Fruit fly (Drosophila melanogaster): ENCODE data around the gene Timp.

Gene Timp

dm6 chr3R:10161163-10161562, 51.6 kb downstream of the Timp start, which contains the start of gene CG6254 (continued):
- TF ChIP-seq D (optimal IDR thresholded peaks at IDR 0.05) = no peak
- TF ChIP-seq D (GFP tag; optimal IDR thresholded peaks at IDR 0.05) = no peak
- TF ChIP-seq CG2199 (GFP tag; IDR thresholded peaks at IDR 0.05) = peak; percentile 55; the same call in 1 of the 3 replicates
- no peak for TF ChIP-seq run (tag; optimal IDR thresholded peaks at IDR 0.05)
- no peak for TF ChIP-seq CG10147 (GFP tag; optimal IDR thresholded peaks at IDR 0.05)
- TF ChIP-seq repo (GFP tag; optimal IDR thresholded peaks at IDR 0.05) = peak; percentile 33
- TF ChIP-seq yki (optimal IDR thresholded peaks at IDR 0.05) = no peak
- no peak for TF ChIP-seq CG8281 (tag; optimal IDR thresholded peaks at IDR 0.05)
- TF ChIP-seq CG32767 (GFP tag; IDR thresholded peaks at IDR 0.05) = no peak
- no peak for TF ChIP-seq CG10209 (GFP tag; optimal IDR thresholded peaks at IDR 0.05)
- no peak for TF ChIP-seq CG3726 (GFP tag; IDR thresholded peaks at IDR 0.05)
- TF ChIP-seq Dip3 (GFP tag; optimal IDR thresholded peaks at IDR 0.05) = peak; percentile 24
- TF ChIP-seq GATAe (GFP tag; conservative IDR thresholded peaks at IDR 0.05) = no peak
- TF ChIP-seq CG10979 (tag; optimal IDR thresholded peaks at IDR 0.05) = no peak
- no peak for TF ChIP-seq CG2875 (GFP tag; optimal IDR thresholded peaks at IDR 0.05)
- TF ChIP-seq CG31365 (tag; optimal IDR thresholded peaks at IDR 0.05) = no peak
- peak; percentile 15 for TF ChIP-seq CG4854 (GFP tag; optimal IDR thresholded peaks at IDR 0.05)
- TF ChIP-seq CG31441 (GFP tag; IDR thresholded peaks at IDR 0.05) = no peak
- no peak for TF ChIP-seq Optix (GFP tag; IDR thresholded peaks at IDR 0.05)
- peak; percentile 34 for TF ChIP-seq CG7786 (GFP tag; optimal IDR thresholded peaks at IDR 0.05)
- TF ChIP-seq MESR4 (GFP tag; optimal IDR thresholded peaks at IDR 0.05) = peak; percentile 57
- TF ChIP-seq zen2 (GFP tag; IDR thresholded peaks at IDR 0.05; ENCODE audit: partially characterized antibody) = 0 out of 3 replicates have a peak, but pooled peaks have one; percentile 24
- TF ChIP-seq Chrac-16 (GFP tag; optimal IDR thresholded peaks at IDR 0.05) = peak; percentile 34
- TF ChIP-seq tio (GFP tag; optimal IDR thresholded peaks at IDR 0.05) = no peak
- no peak for TF ChIP-seq Dref (GFP tag; IDR thresholded peaks at IDR 0.05)
- no peak for TF ChIP-seq dati (GFP tag; IDR thresholded peaks at IDR 0.05)
- TF ChIP-seq hth (optimal IDR thresholded peaks at IDR 0.05) = no peak
- TF ChIP-seq ewg (GFP tag; optimal IDR thresholded peaks at IDR 0.05) = no peak
- no peak for TF ChIP-seq CG11504 (tag; optimal IDR thresholded peaks at IDR 0.05)
- TF ChIP-seq ERR (GFP tag; optimal IDR thresholded peaks at IDR 0.05) = no peak
- no peak for TF ChIP-seq CG17361 (GFP tag; IDR thresholded peaks at IDR 0.05)
- TF ChIP-seq al (GFP tag; IDR thresholded peaks at IDR 0.05) = 0 out of 2 replicates have a peak, but pooled peaks have one; percentile 15
- peak; percentile 59 for TF ChIP-seq CG30403 (GFP tag; optimal IDR thresholded peaks at IDR 0.05)
- TF ChIP-seq Oaz (GFP tag; IDR thresholded peaks at IDR 0.05) = no peak
- no peak for TF ChIP-seq lov (optimal IDR thresholded peaks at IDR 0.05)
- no peak for TF ChIP-seq lov (GFP tag; IDR thresholded peaks at IDR 0.05)
- TF ChIP-seq Xrp1 (GFP tag; IDR thresholded peaks at IDR 0.05) = no peak
- peak; percentile 39 for TF ChIP-seq Sry-β (GFP tag; optimal IDR thresholded peaks at IDR 0.05)
- no peak for TF ChIP-seq oc (tag; optimal IDR thresholded peaks at IDR 0.05)
- TF ChIP-seq en (GFP tag; optimal IDR thresholded peaks at IDR 0.05) = no peak
- no peak for TF ChIP-seq nerfin-1 (tag; optimal IDR thresholded peaks at IDR 0.05)
- peak; percentile 54 for TF ChIP-seq CG12659 (GFP tag; optimal IDR thresholded peaks at IDR 0.05)
- no peak for TF ChIP-seq H15 (GFP tag; IDR thresholded peaks at IDR 0.05)
- no peak for TF ChIP-seq slp2 (GFP tag; optimal IDR thresholded peaks at IDR 0.05)
- no peak for TF ChIP-seq CG17328 (GFP tag; IDR thresholded peaks at IDR 0.05)
- no peak for TF ChIP-seq CG7556 (GFP tag; optimal IDR thresholded peaks at IDR 0.05)
- TF ChIP-seq HLH54F (GFP tag; optimal IDR thresholded peaks at IDR 0.05) = peak; percentile 10
- no peak for TF ChIP-seq ro (GFP tag; IDR thresholded peaks at IDR 0.05)
- TF ChIP-seq aop (GFP tag; IDR thresholded peaks at IDR 0.05) = 0 out of 2 replicates have a peak, but pooled peaks have one; percentile 27
- TF ChIP-seq Xbp1 (GFP tag; optimal IDR thresholded peaks at IDR 0.05) = peak; percentile 53
- TF ChIP-seq CG1603 (tag; optimal IDR thresholded peaks at IDR 0.05) = peak; percentile 68
- TF ChIP-seq ranshi (GFP tag; IDR thresholded peaks at IDR 0.05) = no peak
- TF ChIP-seq CG2202 (tag; optimal IDR thresholded peaks at IDR 0.05) = no peak
